Worm (Caenorhabditis elegans) whole organism, L1 larva: ENCODE results near the gene ribo-1.
A peak's percentile ranks its signal among the peaks of the same experiment; 100 is the strongest.

Source experiments
- C34B4.2 ChIP-seq: sonication (generic microtip); optimal IDR thresholded peaks from 2 replicates; lab custom pipeline; 2017; ENCODE audit warnings: mild to moderate bottlenecking, missing genetic modification characterization, missing compliant biosample characterization
- F16B12.6 ChIP-seq: fragments of 150-350 bp; optimal IDR thresholded peaks from 2 replicates; lab custom pipeline; 2014; ENCODE audit warnings: missing biosample characterization, missing genetic modification characterization
- Y116A8C.19 ChIP-seq: sonication (generic microtip); optimal IDR thresholded peaks from 2 replicates; lab custom pipeline; 2016; ENCODE audit warnings: missing compliant biosample characterization, missing genetic modification characterization, borderline replicate concordance
- aha-1 ChIP-seq: fragments of 150-350 bp; optimal IDR thresholded peaks from 2 replicates; lab custom pipeline; 2014; ENCODE audit warnings: missing biosample characterization, missing genetic modification characterization
- aly-2 ChIP-seq: fragments of 150-350 bp; optimal IDR thresholded peaks from 2 replicates; lab custom pipeline; 2014; ENCODE audit warnings: missing biosample characterization, missing genetic modification characterization
- ama-1 ChIP-seq: fragments of 150-350 bp; optimal IDR thresholded peaks from 2 replicates; lab custom pipeline; 2014
- ceh-63 ChIP-seq: fragments of 200-800 bp; sonication (Bioruptor generic); optimal IDR thresholded peaks from 2 replicates; lab custom pipeline; 2018; ENCODE audit warnings: mild to moderate bottlenecking, missing genetic modification characterization, missing compliant biosample characterization
- ceh-82 ChIP-seq, 3 experiments: fragments of 150-350 bp in 1 of 3; sonication (generic microtip) in 2 of 3; optimal IDR thresholded peaks; 2 replicates each; lab custom pipeline; 2014 to 2017; ENCODE audit warnings: missing biosample characterization in 3 of 3, missing genetic modification characterization in 3 of 3
- ceh-88 ChIP-seq: fragments of 200-800 bp; sonication (Bioruptor generic); IDR thresholded peaks from 2 replicates; pipeline ENCODE4 v1.3.6; 2022; ENCODE audit warnings: missing genetic modification characterization, missing compliant biosample characterization
- dpl-1 ChIP-seq, 3 experiments: fragments of 150-350 bp in 2 of 3; sonication (generic microtip) in 1 of 3; optimal IDR thresholded peaks; 2 replicates each; lab custom pipeline; 2014 to 2017; ENCODE audit warnings: missing biosample characterization in 3 of 3, missing genetic modification characterization in 3 of 3, missing genetic modification reagents in 3 of 3
- efl-1 ChIP-seq, 4 experiments: fragments of 150-350 bp; optimal IDR thresholded peaks in 3 of 4; peaks in 1 of 4; 1 replicate in 1 of 4; 2 replicates in 3 of 4; lab custom pipeline; 2014; ENCODE audit warnings: missing biosample characterization in 2 of 4, missing genetic modification characterization in 2 of 4, missing genetic modification reagents in 2 of 4
- egl-13 ChIP-seq: sonication (generic microtip); optimal IDR thresholded peaks from 2 replicates; lab custom pipeline; 2016; ENCODE audit warnings: missing genotype, missing genetic modification reagents, missing genetic modification characterization, missing compliant biosample characterization
- elt-2 ChIP-seq: sonication (generic microtip); optimal IDR thresholded peaks from 2 replicates; lab custom pipeline; 2016; ENCODE audit warnings: missing genetic modification characterization, mild to moderate bottlenecking, inconsistent platforms, missing compliant biosample characterization, missing genetic modification reagents
- elt-3 ChIP-seq, 6 experiments: fragments of 150-350 bp in 1 of 6; sonication (generic microtip); optimal IDR thresholded peaks; 2 replicates each; lab custom pipeline; 2017 to 2018; ENCODE audit warnings: missing biosample characterization in 6 of 6, missing genetic modification characterization in 6 of 6, inconsistent platforms in 1 of 6
- fkh-10 ChIP-seq: sonication (generic microtip); optimal IDR thresholded peaks from 2 replicates; lab custom pipeline; 2017; ENCODE audit warnings: missing biosample characterization, missing genetic modification reagents, missing genetic modification characterization
- fkh-8 ChIP-seq: sonication (generic microtip); optimal IDR thresholded peaks from 2 replicates; lab custom pipeline; 2016; ENCODE audit warnings: mild to moderate bottlenecking, missing genetic modification characterization, missing compliant biosample characterization
- fos-1 ChIP-seq: fragments of 150-350 bp; optimal IDR thresholded peaks from 2 replicates; lab custom pipeline; 2014; ENCODE audit warnings: missing biosample characterization, missing genetic modification characterization
- grh-1 ChIP-seq: fragments of 200-800 bp; sonication (Bioruptor generic); IDR thresholded peaks from 2 replicates; pipeline ENCODE4 v1.3.6; 2022; ENCODE audit warnings: missing genetic modification reagents, missing genetic modification characterization, missing compliant biosample characterization
- hlh-17 ChIP-seq: fragments of 200-800 bp; sonication (Bioruptor generic); optimal IDR thresholded peaks from 2 replicates; lab custom pipeline; 2018; ENCODE audit warnings: missing genetic modification characterization, mild to moderate bottlenecking, missing compliant biosample characterization, moderate library complexity, borderline replicate concordance
- hlh-4 ChIP-seq: sonication (generic microtip); optimal IDR thresholded peaks from 2 replicates; lab custom pipeline; 2016; ENCODE audit warnings: mild to moderate bottlenecking, missing genetic modification characterization, missing compliant biosample characterization
- hpl-2 ChIP-seq: fragments of 150-350 bp; optimal IDR thresholded peaks from 2 replicates; lab custom pipeline; 2014; ENCODE audit warnings: missing biosample characterization, missing genetic modification reagents, missing genetic modification characterization
- isw-1 ChIP-seq: fragments of 200-800 bp; sonication (Bioruptor generic); IDR thresholded peaks from 2 replicates; pipeline ENCODE4 v1.3.6; 2022; ENCODE audit warnings: missing genetic modification characterization, missing compliant biosample characterization
- lin-13 ChIP-seq: fragments of 150-350 bp; optimal IDR thresholded peaks from 2 replicates; lab custom pipeline; 2014; ENCODE audit warnings: missing biosample characterization, missing genetic modification reagents, missing genetic modification characterization
- lin-15B ChIP-seq: fragments of 150-350 bp; sonication (generic microtip); optimal IDR thresholded peaks from 3 replicates; lab custom pipeline; 2014; ENCODE audit warnings: missing biosample characterization, missing genetic modification characterization
- lin-35 ChIP-seq, 2 experiments: fragments of 150-350 bp; optimal IDR thresholded peaks; 2 replicates each; lab custom pipeline; 2014; ENCODE audit warnings: missing biosample characterization in 2 of 2, missing genetic modification characterization in 2 of 2, missing genetic modification reagents in 2 of 2
- lir-3 ChIP-seq: sonication (generic microtip); optimal IDR thresholded peaks from 2 replicates; lab custom pipeline; 2016; ENCODE audit warnings: mild to moderate bottlenecking, missing genetic modification characterization, moderate library complexity, missing compliant biosample characterization; ENCODE audit not compliant: poor library complexity
- lsy-2 ChIP-seq, 2 experiments: fragments of 150-350 bp; optimal IDR thresholded peaks; 2 replicates each; lab custom pipeline; 2014; ENCODE audit warnings: missing biosample characterization in 2 of 2, missing genetic modification characterization in 2 of 2
- mdl-1 ChIP-seq, 2 experiments: fragments of 150-350 bp; optimal IDR thresholded peaks; 2 replicates each; lab custom pipeline; 2014 to 2017; ENCODE audit warnings: missing biosample characterization in 2 of 2, missing genetic modification characterization in 2 of 2, inconsistent platforms in 1 of 2
- mef-2 ChIP-seq: fragments of 150-350 bp; optimal IDR thresholded peaks from 2 replicates; lab custom pipeline; 2014; ENCODE audit warnings: missing biosample characterization, missing genetic modification characterization
- mep-1 ChIP-seq: fragments of 150-350 bp; optimal IDR thresholded peaks from 2 replicates; lab custom pipeline; 2014; ENCODE audit warnings: missing biosample characterization, missing genetic modification characterization
- nhr-28 ChIP-seq: fragments of 150-350 bp; optimal IDR thresholded peaks from 2 replicates; lab custom pipeline; 2014; ENCODE audit warnings: missing biosample characterization, missing genetic modification characterization
- nhr-71 ChIP-seq: sonication (generic microtip); optimal IDR thresholded peaks from 2 replicates; lab custom pipeline; 2016; ENCODE audit warnings: mild to moderate bottlenecking, missing genetic modification characterization, moderate library complexity, missing compliant biosample characterization
- nhr-77 ChIP-seq: fragments of 150-350 bp; optimal IDR thresholded peaks from 2 replicates; lab custom pipeline; 2014; ENCODE audit warnings: missing biosample characterization, missing genetic modification characterization
- nhr-84 ChIP-seq: sonication (generic microtip); optimal IDR thresholded peaks from 2 replicates; lab custom pipeline; 2017; ENCODE audit warnings: missing biosample characterization, missing genetic modification characterization
- nhr-85 ChIP-seq: sonication (generic microtip); peaks from one replicate; lab custom pipeline; 2016; ENCODE audit warnings: missing genetic modification characterization, inconsistent platforms, missing compliant biosample characterization
- pax-3 ChIP-seq: fragments of 200-800 bp; sonication (Bioruptor generic); optimal IDR thresholded peaks from 2 replicates; lab custom pipeline; 2018; ENCODE audit warnings: mild to moderate bottlenecking, missing genetic modification characterization, moderate library complexity, missing compliant biosample characterization
- pqm-1 ChIP-seq: sonication (generic microtip); optimal IDR thresholded peaks from 3 replicates; lab custom pipeline; 2017; ENCODE audit warnings: missing biosample characterization, missing genetic modification characterization
- rnt-1 ChIP-seq: sonication (generic microtip); optimal IDR thresholded peaks from 2 replicates; lab custom pipeline; 2016; ENCODE audit warnings: mild to moderate bottlenecking, missing genetic modification characterization, moderate library complexity, missing compliant biosample characterization
- skn-1 ChIP-seq: fragments of 150-350 bp; optimal IDR thresholded peaks from 2 replicates; lab custom pipeline; 2014; ENCODE audit warnings: missing biosample characterization, missing genetic modification characterization
- snpc-4 ChIP-seq: fragments of 150-350 bp; optimal IDR thresholded peaks from 2 replicates; lab custom pipeline; 2014; ENCODE audit warnings: missing biosample characterization, missing genetic modification characterization
- sptf-1 ChIP-seq: fragments of 150-350 bp; optimal IDR thresholded peaks from 2 replicates; lab custom pipeline; 2014; ENCODE audit warnings: missing biosample characterization, missing genetic modification characterization
- sup-37 ChIP-seq: fragments of 200-800 bp; sonication (Bioruptor generic); optimal IDR thresholded peaks from 2 replicates; lab custom pipeline; 2018; ENCODE audit warnings: mild to moderate bottlenecking, missing genetic modification characterization, missing compliant biosample characterization
- tlp-1 ChIP-seq: fragments of 150-350 bp; optimal IDR thresholded peaks from 2 replicates; lab custom pipeline; 2014; ENCODE audit warnings: missing biosample characterization, missing genetic modification characterization
- unc-130 ChIP-seq: fragments of 150-350 bp; optimal IDR thresholded peaks from 2 replicates; lab custom pipeline; 2017; ENCODE audit warnings: missing biosample characterization, missing genetic modification characterization, inconsistent platforms
- unc-86 ChIP-seq: sonication (generic microtip); optimal IDR thresholded peaks from 2 replicates; lab custom pipeline; 2016; ENCODE audit warnings: missing genetic modification characterization, missing compliant biosample characterization
- unc-98 ChIP-seq: fragments of 200-800 bp; sonication (Bioruptor generic); IDR thresholded peaks from 2 replicates; pipeline ENCODE4 v1.3.6; 2022; ENCODE audit warnings: missing genetic modification characterization, missing compliant biosample characterization
- zip-4 ChIP-seq: fragments of 200-800 bp; sonication (Bioruptor generic); optimal IDR thresholded peaks from 2 replicates; lab custom pipeline; 2018; ENCODE audit warnings: mild to moderate bottlenecking, missing genetic modification characterization, moderate library complexity, missing compliant biosample characterization

Gene ribo-1

DNA sequence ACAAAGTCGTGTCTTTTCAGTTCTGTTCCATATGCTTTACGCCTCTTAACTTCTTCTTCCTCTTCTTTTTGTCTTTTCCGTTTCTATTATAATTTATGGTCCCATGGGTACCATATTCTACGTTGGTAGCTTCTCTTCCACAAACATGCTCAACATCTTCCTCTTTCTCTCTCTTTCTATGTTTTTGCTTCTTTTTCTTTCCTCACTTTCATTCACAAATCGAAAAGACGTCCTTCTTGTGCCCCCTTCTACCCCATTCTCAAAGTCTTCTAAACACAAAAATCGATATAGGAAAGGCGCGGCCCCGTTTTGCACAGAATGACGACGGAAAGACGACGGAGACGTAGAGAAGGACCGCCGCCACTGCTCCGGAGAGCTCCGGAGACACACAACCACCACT lies 48.2 kb downstream of the ribo-1 start (continued):
- TF ChIP-seq unc-98 (no peak), skn-1 (tag; lab: Kevin White, UChicago) (no peak), grh-1 (no peak), tlp-1 (tag; lab: Kevin White, UChicago) (no peak), unc-86 (no peak), lsy-2 (tag; optimal IDR thresholded peaks at IDR 0.05; lab: Kevin White, UChicago) (peak in 1 of 2 experiments; percentile 18), mef-2 (tag; lab: Kevin White, UChicago) (no peak), ceh-88 (GFP tag; lab: Robert Waterston, UW) (no peak), nhr-71 (tag; lab: Kevin White, UChicago) (peak; percentile 26), pqm-1 (tag; lab: Kevin White, UChicago) (no peak), efl-1 (optimal IDR thresholded peaks at IDR 0.05; lab: Kevin White, UChicago) (no peak), efl-1 (GFP tag; optimal IDR thresholded peaks at IDR 0.05 in 1 of 2; lab: Kevin White, UChicago) (no peak), mep-1 (tag; lab: Kevin White, UChicago) (no peak), hlh-17 (GFP tag; lab: Kevin White, UChicago) (no peak), lin-13 (GFP tag; lab: Kevin White, UChicago) (no peak), C34B4.2 (tag; lab: Kevin White, UChicago) (no peak), F16B12.6 (tag; lab: Kevin White, UChicago) (no peak), hpl-2 (GFP tag; lab: Kevin White, UChicago) (no peak), nhr-77 (no peak), sptf-1 (no peak), Y116A8C.19 (tag; lab: Kevin White, UChicago) (no peak), mdl-1 (tag; optimal IDR thresholded peaks at IDR 0.05; lab: Kevin White, UChicago) (no peak), elt-2 (tag; lab: Kevin White, UChicago) (no peak), lir-3 (no peak), snpc-4 (tag; lab: Kevin White, UChicago) (no peak), fos-1 (tag; lab: Kevin White, UChicago) (no peak), aha-1 (tag; lab: Kevin White, UChicago) (no peak), nhr-28 (tag; lab: Kevin White, UChicago) (no peak), elt-3 (tag; optimal IDR thresholded peaks at IDR 0.05; lab: Kevin White, UChicago) (no peak), fkh-8 (tag; lab: Kevin White, UChicago) (peak; percentile 32), lin-15B (tag; lab: Kevin White, UChicago) (no peak), hlh-4 (no peak), isw-1 (no peak), ceh-63 (GFP tag; lab: Kevin White, UChicago) (no peak), unc-130 (tag; lab: Kevin White, UChicago) (no peak), nhr-85 (tag; lab: Kevin White, UChicago) (no peak), ama-1 (lab: Kevin White, UChicago) (no peak), pax-3 (tag; lab: Kevin White, UChicago) (no peak), lin-35 (GFP tag; optimal IDR thresholded peaks at IDR 0.05; lab: Kevin White, UChicago) (no peak), sup-37 (no peak), nhr-84 (tag; lab: Kevin White, UChicago) (no peak), aly-2 (tag; lab: Kevin White, UChicago) (no peak), rnt-1 (tag; lab: Kevin White, UChicago) (no peak), zip-4 (no peak), dpl-1 (GFP tag; optimal IDR thresholded peaks at IDR 0.05; lab: Kevin White, UChicago) (no peak), egl-13 (tag; lab: Kevin White, UChicago) (no peak), ceh-82 (tag; optimal IDR thresholded peaks at IDR 0.05; lab: Kevin White, UChicago) (peak in 1 of 3 experiments; percentile 22), fkh-10 (peak; percentile 1)
